Fruit fly (Drosophila melanogaster): ENCODE measurements around the gene CG18641.

The CG18641 gene

dm6 chr2L:2361893-2362807 is 53.0 kb downstream of the CG18641 start:
- TF ChIP-seq Rel (GFP tag; optimal IDR thresholded peaks at IDR 0.05) (no peak), Rel (tag; optimal IDR thresholded peaks at IDR 0.05) (peak; percentile 37), GATAd (GFP tag; optimal IDR thresholded peaks at IDR 0.05) (no peak), tai (GFP tag; optimal IDR thresholded peaks at IDR 0.05) (peak; percentile 11)

All from whole organism, wandering third instar larva.